Fruit fly (Drosophila melanogaster): Measurements from ENCODE around the gene fbl.

- no peak for TF ChIP-seq CTCF (optimal IDR thresholded peaks at IDR 0.05)
- no peak for TF ChIP-seq CG8478 (optimal IDR thresholded peaks at IDR 0.05)
Observed at dm6 chr3L:20387038-20387842, 3.0 kb downstream of the fbl start.

Measured in S2 (cell line).